Worm (Caenorhabditis elegans) whole organism, mixed stage, embryonic: ENCODE data around the gene F14F8.8.
"Not testable (repeated sequence)": the region's sequence is repeated elsewhere in the genome, so short reads cannot be mapped to it uniquely, and the experiment has no call there.

Source experiments
- M03D4.4 ChIP-seq: sonication (generic microtip); optimal IDR thresholded peaks from 2 replicates; lab custom pipeline; 2017; ENCODE audit warnings: mild to moderate bottlenecking, missing genetic modification characterization, missing compliant biosample characterization
- bed-3 ChIP-seq: fragments of 200-800 bp; sonication (Bioruptor generic); optimal IDR thresholded peaks from 3 replicates; lab custom pipeline; 2018; ENCODE audit warnings: mild to moderate bottlenecking, missing genetic modification characterization, moderate library complexity, missing compliant biosample characterization
- blmp-1 ChIP-seq: fragments of 150-350 bp; optimal IDR thresholded peaks from 2 replicates; lab custom pipeline; 2014; ENCODE audit warnings: missing biosample characterization, missing genetic modification characterization
- ceh-39 ChIP-seq: fragments of 150-350 bp; optimal IDR thresholded peaks from 2 replicates; lab custom pipeline; 2014; ENCODE audit warnings: missing biosample characterization, missing genetic modification characterization
- ceh-83 ChIP-seq: fragments of 200-800 bp; sonication (Bioruptor generic); optimal IDR thresholded peaks from 2 replicates; lab custom pipeline; 2018; ENCODE audit warnings: mild to moderate bottlenecking, missing genetic modification characterization, missing compliant biosample characterization
- ces-1 ChIP-seq: fragments of 150-350 bp; optimal IDR thresholded peaks from 2 replicates; lab custom pipeline; 2014; ENCODE audit warnings: missing biosample characterization, missing genetic modification reagents, missing genetic modification characterization
- cnd-1 ChIP-seq: fragments of 200-800 bp; sonication (Bioruptor generic); optimal IDR thresholded peaks from 2 replicates; lab custom pipeline; 2018; ENCODE audit warnings: mild to moderate bottlenecking, missing genetic modification characterization, missing compliant biosample characterization
- drap-1 ChIP-seq: fragments of 200-800 bp; sonication (Bioruptor generic); optimal IDR thresholded peaks from 3 replicates; lab custom pipeline; 2018; ENCODE audit warnings: mild to moderate bottlenecking, missing genetic modification characterization, missing compliant biosample characterization
- elt-3 ChIP-seq: fragments of 150-350 bp; optimal IDR thresholded peaks from 2 replicates; lab custom pipeline; 2014; ENCODE audit warnings: missing biosample characterization, missing genetic modification characterization
- flh-1 ChIP-seq: fragments of 200-800 bp; sonication (Bioruptor generic); optimal IDR thresholded peaks from 2 replicates; lab custom pipeline; 2018; ENCODE audit warnings: mild to moderate bottlenecking, missing genetic modification characterization, moderate library complexity, missing compliant biosample characterization
- ham-2 ChIP-seq: fragments of 200-800 bp; sonication (Bioruptor generic); optimal IDR thresholded peaks from 2 replicates; lab custom pipeline; 2018; ENCODE audit warnings: mild to moderate bottlenecking, missing genetic modification characterization, missing compliant biosample characterization
- lin-13 ChIP-seq: fragments of 150-350 bp; optimal IDR thresholded peaks from 2 replicates; lab custom pipeline; 2014; ENCODE audit warnings: missing biosample characterization, missing genetic modification characterization
- lin-32 ChIP-seq: fragments of 200-800 bp; sonication (Bioruptor generic); optimal IDR thresholded peaks from 2 replicates; lab custom pipeline; 2018; ENCODE audit warnings: mild to moderate bottlenecking, missing genetic modification characterization, missing compliant biosample characterization
- lsy-2 ChIP-seq: fragments of 150-350 bp; optimal IDR thresholded peaks from 2 replicates; lab custom pipeline; 2014; ENCODE audit warnings: missing biosample characterization, missing genetic modification characterization
- mab-5 ChIP-seq: fragments of 150-350 bp; optimal IDR thresholded peaks from 2 replicates; lab custom pipeline; 2014; ENCODE audit warnings: missing biosample characterization, missing genetic modification characterization
- mep-1 ChIP-seq: fragments of 150-350 bp; optimal IDR thresholded peaks from 2 replicates; lab custom pipeline; 2017; ENCODE audit warnings: missing biosample characterization, missing genetic modification reagents, missing genetic modification characterization, inconsistent platforms
- mls-2 ChIP-seq: sonication (generic microtip); optimal IDR thresholded peaks from 2 replicates; lab custom pipeline; 2016; ENCODE audit warnings: mild to moderate bottlenecking, missing genetic modification characterization, moderate library complexity, missing compliant biosample characterization
- nhr-12 ChIP-seq: fragments of 150-350 bp; optimal IDR thresholded peaks from 2 replicates; lab custom pipeline; 2014; ENCODE audit warnings: missing biosample characterization, missing genetic modification characterization
- nhr-2 ChIP-seq: fragments of 150-350 bp; optimal IDR thresholded peaks from 2 replicates; lab custom pipeline; 2014; ENCODE audit warnings: missing biosample characterization, missing genetic modification characterization
- nhr-237 ChIP-seq: fragments of 150-350 bp; optimal IDR thresholded peaks from 2 replicates; lab custom pipeline; 2014; ENCODE audit warnings: missing biosample characterization, missing genetic modification characterization
- nhr-28 ChIP-seq: fragments of 150-350 bp; optimal IDR thresholded peaks from 2 replicates; lab custom pipeline; 2014; ENCODE audit warnings: missing biosample characterization, missing genetic modification characterization
- nhr-76 ChIP-seq: sonication (generic microtip); optimal IDR thresholded peaks from 2 replicates; lab custom pipeline; 2017; ENCODE audit warnings: missing biosample characterization, missing genetic modification characterization
- pha-4 ChIP-seq: fragments of 150-350 bp; optimal IDR thresholded peaks from 2 replicates; lab custom pipeline; 2018; ENCODE audit warnings: missing biosample characterization, missing genetic modification reagents, missing genetic modification characterization
- sem-2 ChIP-seq: fragments of 200-800 bp; sonication (Bioruptor generic); optimal IDR thresholded peaks from 2 replicates; lab custom pipeline; 2018; ENCODE audit warnings: mild to moderate bottlenecking, missing genetic modification characterization, missing compliant biosample characterization
- snpc-4 ChIP-seq: fragments of 150-350 bp; optimal IDR thresholded peaks from 2 replicates; lab custom pipeline; 2014; ENCODE audit warnings: missing biosample characterization, missing genetic modification characterization
- sptf-1 ChIP-seq: sonication (generic microtip); optimal IDR thresholded peaks from 2 replicates; lab custom pipeline; 2017; ENCODE audit warnings: mild to moderate bottlenecking, missing genetic modification characterization, moderate library complexity, missing compliant biosample characterization
- unc-120 ChIP-seq: sonication (generic microtip); optimal IDR thresholded peaks from 2 replicates; lab custom pipeline; 2017; ENCODE audit warnings: missing genetic modification characterization, missing compliant biosample characterization; ENCODE audit not compliant: poor library complexity, severe bottlenecking
- unc-39 ChIP-seq: fragments of 150-350 bp; optimal IDR thresholded peaks from 2 replicates; lab custom pipeline; 2014; ENCODE audit warnings: missing biosample characterization, missing genetic modification characterization
- unc-62 ChIP-seq: fragments of 150-350 bp; optimal IDR thresholded peaks from 2 replicates; lab custom pipeline; 2014; ENCODE audit warnings: missing biosample characterization, missing genetic modification reagents, missing genetic modification characterization
- zip-8 ChIP-seq: fragments of 150-350 bp; optimal IDR thresholded peaks from 2 replicates; lab custom pipeline; 2014; ENCODE audit warnings: missing biosample characterization, missing genetic modification characterization
- ztf-11 ChIP-seq: fragments of 150-350 bp; optimal IDR thresholded peaks from 2 replicates; lab custom pipeline; 2014; ENCODE audit warnings: missing biosample characterization, missing genetic modification characterization

The F14F8.8 gene

DNA sequence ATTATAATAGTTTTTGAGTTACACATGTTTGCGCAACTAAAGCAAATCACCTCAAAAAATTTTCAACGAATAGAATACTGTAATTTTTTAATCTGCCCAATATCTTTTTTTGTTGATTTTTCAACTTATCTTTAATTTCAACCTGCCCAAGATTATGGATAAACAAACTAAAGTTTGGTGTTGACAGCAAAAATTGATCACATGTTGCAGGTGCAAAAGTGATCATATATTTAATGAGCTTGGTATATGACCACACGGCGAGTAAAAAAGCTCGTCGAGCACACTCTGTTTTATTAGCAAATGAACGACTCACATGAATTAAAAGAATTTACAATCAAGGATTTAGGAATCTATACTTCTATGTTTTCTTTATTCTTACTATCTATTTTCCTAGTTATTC is 3.5 kb upstream of the F14F8.8 start, which contains the start of gene srz-1:
Gene srz-1 (plus strand): TSS at position 301 of the 400 bp plus-strand sequence.
- no peak for TF ChIP-seq unc-39 (tag; lab: Kevin White, UChicago)
- no peak for TF ChIP-seq nhr-76 (tag; lab: Kevin White, UChicago)
- no peak for TF ChIP-seq ham-2 (GFP tag; lab: Kevin White, UChicago)
- no peak for TF ChIP-seq unc-120
- TF ChIP-seq nhr-28 (tag; lab: Kevin White, UChicago): no peak
- no peak for TF ChIP-seq lin-32 (GFP tag; lab: Kevin White, UChicago)
- TF ChIP-seq mab-5 (tag; lab: Kevin White, UChicago): no peak
- TF ChIP-seq, all 35 proteins: peak for 0

ce11 chrV:16674399-16674798 is 2.3 kb upstream of the F14F8.8 start:
- no peak for TF ChIP-seq elt-3 (tag; lab: Kevin White, UChicago)
- TF ChIP-seq nhr-2 (tag; lab: Kevin White, UChicago): no peak
- no peak for TF ChIP-seq M03D4.4 (tag; lab: Kevin White, UChicago)
- TF ChIP-seq nhr-12: no peak
- no peak for TF ChIP-seq blmp-1 (tag; lab: Kevin White, UChicago)

ce11 chrV:16671190-16671589 is 908 bp downstream of the F14F8.8 start, which contains the start of gene str-61:
TSS of gene str-61 (minus strand) at chrV:16671290.
- TF ChIP-seq cnd-1 (tag; lab: Kevin White, UChicago) (no peak), pha-4 (no peak), mls-2 (tag; lab: Kevin White, UChicago) (no peak), ceh-83 (no peak), snpc-4 (tag; lab: Kevin White, UChicago) (no peak), zip-8 (tag; lab: Kevin White, UChicago) (no peak), ztf-11 (tag; lab: Kevin White, UChicago) (no peak), unc-62 (GFP tag; lab: Kevin White, UChicago) (no peak), lin-13 (tag; lab: Kevin White, UChicago) (no peak), nhr-12 (no peak), M03D4.4 (tag; lab: Kevin White, UChicago) (no peak)

DNA sequence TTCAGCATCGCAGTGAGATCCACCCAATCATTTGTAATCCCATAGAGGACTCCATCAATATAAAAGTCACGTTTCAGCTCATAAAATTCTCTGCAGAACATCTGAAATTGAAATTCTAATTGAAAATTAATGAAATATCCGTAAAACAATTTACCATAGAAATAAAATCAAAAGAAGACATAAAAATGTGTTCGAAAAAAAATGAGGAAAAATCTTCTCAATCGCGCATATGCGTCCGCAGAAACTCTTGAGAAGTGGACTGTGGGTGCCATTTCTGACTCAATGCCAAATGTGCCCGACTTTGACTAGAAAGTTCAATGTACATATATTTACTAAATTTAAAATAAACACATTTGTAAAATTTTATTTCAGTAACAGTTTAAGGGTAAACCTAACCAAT is 3.6 kb downstream of the F14F8.8 start, which contains the start of gene F14F8.9:
Gene F14F8.9 (minus strand): TSS at position 101 of the 400 bp plus-strand sequence.
- TF ChIP-seq ceh-83: no peak
- no peak for TF ChIP-seq mep-1
- TF ChIP-seq lin-32 (GFP tag; lab: Kevin White, UChicago): no peak
- TF ChIP-seq nhr-76 (tag; lab: Kevin White, UChicago): no peak
- no peak for TF ChIP-seq unc-120
- no peak for TF ChIP-seq snpc-4 (tag; lab: Kevin White, UChicago)
- TF ChIP-seq M03D4.4 (tag; lab: Kevin White, UChicago): no peak
- no peak for TF ChIP-seq nhr-12
- TF ChIP-seq blmp-1 (tag; lab: Kevin White, UChicago): no peak
- no peak for TF ChIP-seq ces-1 (GFP tag; lab: Kevin White, UChicago)
- no peak for TF ChIP-seq mab-5 (tag; lab: Kevin White, UChicago)
- no peak for TF ChIP-seq nhr-237
- no peak for TF ChIP-seq ceh-39 (tag; lab: Kevin White, UChicago)

ce11 chrV:16666647-16667046 is 5.5 kb downstream of the F14F8.8 start, which contains the start of gene F14F8.14:
TSS of gene F14F8.14 (minus strand) at chrV:16666747.
- TF ChIP-seq drap-1: no peak
- no peak for TF ChIP-seq nhr-28 (tag; lab: Kevin White, UChicago)
- TF ChIP-seq flh-1: no peak
- TF ChIP-seq sptf-1 (tag; lab: Kevin White, UChicago): no peak
- no peak for TF ChIP-seq ceh-39 (tag; lab: Kevin White, UChicago)
- no peak for TF ChIP-seq lsy-2 (tag; lab: Kevin White, UChicago)
- no peak for TF ChIP-seq M03D4.4 (tag; lab: Kevin White, UChicago)
- TF ChIP-seq, all 35 proteins: peak for 0

- not testable (repeated sequence) for TF ChIP-seq bed-3 (GFP tag; lab: Kevin White, UChicago); sem-2; cnd-1 (tag; lab: Kevin White, UChicago)
- TF ChIP-seq, all 35 proteins: peak for 0; not testable (repeated sequence) for 35
Observed at ce11 chrV:16660816-16661215, 11.3 kb downstream of the F14F8.8 start, which contains the start of gene Y70C5B.2. TSS of gene Y70C5B.2 (minus strand) at chrV:16660916.
